Fruit fly (Drosophila melanogaster): ENCODE measurements around the gene CG1806.

Gene CG1806

dm6 chrX:12028825-12029514, 22.0 kb downstream of the CG1806 start, which contains the start of gene Usp7 (continued):
- TF ChIP-seq CG11695 (GFP tag; IDR thresholded peaks at IDR 0.05) (no peak), CG3847 (GFP tag; IDR thresholded peaks at IDR 0.05) (peak; percentile 47; the same call in 1 of the 2 replicates), H2.0 (GFP tag; IDR thresholded peaks at IDR 0.05) (no peak), Nf-YC (tag; optimal IDR thresholded peaks at IDR 0.05) (peak; percentile 25), Opbp (GFP tag; IDR thresholded peaks at IDR 0.05; ENCODE audit: partially characterized antibody) (peak; percentile 96), ken (GFP tag; IDR thresholded peaks at IDR 0.05) (no peak), CG10267 (tag; optimal IDR thresholded peaks at IDR 0.05) (peak; percentile 50), CG17912 (GFP tag; optimal IDR thresholded peaks at IDR 0.05) (peak; percentile 69), Hand (GFP tag; optimal IDR thresholded peaks at IDR 0.05) (peak; percentile 7), ci (GFP tag; IDR thresholded peaks at IDR 0.05) (peak; percentile 61; the same call in 1 of the 3 replicates), sob (GFP tag; IDR thresholded peaks at IDR 0.05) (peak; percentile 50), CG8765 (GFP tag; IDR thresholded peaks at IDR 0.05) (no peak), twi (tag; optimal IDR thresholded peaks at IDR 0.05) (peak; percentile 30), CG8290 (GFP tag; optimal IDR thresholded peaks at IDR 0.05) (peak; percentile 83), CG8290 (tag; optimal IDR thresholded peaks at IDR 0.05) (no peak), hkb (optimal IDR thresholded peaks at IDR 0.05) (no peak), hkb (GFP tag; IDR thresholded peaks at IDR 0.05) (0 out of 2 replicates have a peak, but pooled peaks have one; percentile 13), BEAF-32 (GFP tag; optimal IDR thresholded peaks at IDR 0.05) (peak; percentile 91), Dad (GFP tag; optimal IDR thresholded peaks at IDR 0.05) (no peak), nerfin-1 (tag; optimal IDR thresholded peaks at IDR 0.05) (peak; percentile 42), mam (GFP tag; optimal IDR thresholded peaks at IDR 0.05) (peak; percentile 12), Chrac-16 (GFP tag; optimal IDR thresholded peaks at IDR 0.05) (peak; percentile 41), D19A (tag; optimal IDR thresholded peaks at IDR 0.05) (peak; percentile 7), Hsf (GFP tag; optimal IDR thresholded peaks at IDR 0.05) (peak; percentile 1), chinmo (GFP tag; IDR thresholded peaks at IDR 0.05; ENCODE audit: partially characterized antibody) (peak; percentile 97), Dll (GFP tag; IDR thresholded peaks at IDR 0.05; ENCODE audit: partially characterized antibody) (peak; percentile 92), D19B (GFP tag; optimal IDR thresholded peaks at IDR 0.05) (no peak), YL-1 (GFP tag; optimal IDR thresholded peaks at IDR 0.05) (peak; percentile 73), CG3065 (GFP tag; optimal IDR thresholded peaks at IDR 0.05) (no peak), CG30403 (GFP tag; optimal IDR thresholded peaks at IDR 0.05) (peak; percentile 20), CG9932 (GFP tag; IDR thresholded peaks at IDR 0.05) (peak; percentile 68), CG2678 (tag; optimal IDR thresholded peaks at IDR 0.05) (no peak), CG16813 (GFP tag; IDR thresholded peaks at IDR 0.05; ENCODE audit: partially characterized antibody) (peak; percentile 97), CG11085 (GFP tag; IDR thresholded peaks at IDR 0.05) (peak; percentile 45; the same call in 1 of the 2 replicates), Doc3 (GFP tag; IDR thresholded peaks at IDR 0.05; ENCODE audit: partially characterized antibody) (peak; percentile 92), Max (GFP tag; optimal IDR thresholded peaks at IDR 0.05) (peak; percentile 17), hb (GFP tag; IDR thresholded peaks at IDR 0.05; ENCODE audit: partially characterized antibody) (peak; percentile 93), Abd-B (GFP tag; optimal IDR thresholded peaks at IDR 0.05) (peak; percentile 58), gro (GFP tag; optimal IDR thresholded peaks at IDR 0.05) (no peak), Ets65A (GFP tag) (peak; percentile 58), CG18764 (GFP tag; optimal IDR thresholded peaks at IDR 0.05) (no peak), ara (GFP tag; IDR thresholded peaks at IDR 0.05) (no peak), CG7963 (GFP tag; IDR thresholded peaks at IDR 0.05; ENCODE audit: partially characterized antibody) (peak; percentile 95), dysf (GFP tag; IDR thresholded peaks at IDR 0.05) (peak; percentile 6; the same call in 1 of the 3 replicates), stwl (tag; optimal IDR thresholded peaks at IDR 0.05) (peak; percentile 79), inv (GFP tag; IDR thresholded peaks at IDR 0.05; ENCODE audit: partially characterized antibody) (peak; percentile 95), nom (GFP tag; optimal IDR thresholded peaks at IDR 0.05) (no peak), CG6791 (GFP tag; IDR thresholded peaks at IDR 0.05; ENCODE audit: partially characterized antibody) (peak; percentile 98), CG12659 (GFP tag; optimal IDR thresholded peaks at IDR 0.05) (peak; percentile 75)
